Worm (Caenorhabditis elegans) whole organism, late embryonic: ENCODE data around the gene C33B4.5.

Source experiments
- ceh-2 ChIP-seq: sonication (generic microtip); optimal IDR thresholded peaks from 2 replicates; lab custom pipeline; 2016; ENCODE audit warnings: missing genotype, missing genetic modification characterization, missing compliant biosample characterization
- ceh-9 ChIP-seq: sonication (generic microtip); optimal IDR thresholded peaks from 2 replicates; lab custom pipeline; 2016; ENCODE audit warnings: mild to moderate bottlenecking, missing genetic modification characterization, inconsistent platforms, missing compliant biosample characterization
- gmeb-2 ChIP-seq: sonication (generic microtip); optimal IDR thresholded peaks from 2 replicates; lab custom pipeline; 2016; ENCODE audit warnings: missing genetic modification characterization, inconsistent platforms, missing compliant biosample characterization

- TF ChIP-seq ceh-9 (no peak), gmeb-2 (tag; lab: Kevin White, UChicago) (no peak), ceh-2 (tag; lab: Kevin White, UChicago) (no peak)
These were observed 43.6 kb upstream of the C33B4.5 start, which contains the start of gene rmd-3 for ce11 chrII:11339507-11339906.
